Fruit fly (Drosophila melanogaster) whole organism, prepupa: ENCODE data around the gene CG2975.

Experiments
- Blimp-1 ChIP-seq: fragments of 200-800 bp; sonication (Bioruptor generic); optimal IDR thresholded peaks from 3 replicates; lab custom pipeline; 2017; ENCODE audit warnings: missing biosample characterization, missing genetic modification characterization, mild to moderate bottlenecking, moderate library complexity, missing genetic modification reagents
- CG10631 ChIP-seq: fragments of 200-800 bp; sonication (Bioruptor generic); optimal IDR thresholded peaks from 2 replicates; lab custom pipeline; 2016; ENCODE audit warnings: missing biosample characterization, missing genetic modification characterization
- CG11294 ChIP-seq: fragments of 200-800 bp; sonication (Bioruptor generic); IDR thresholded peaks from 2 replicates; pipeline ENCODE4 v1.3.6; 2022; ENCODE audit warnings: missing biosample characterization, missing genetic modification characterization
- CG11762 ChIP-seq: fragments of 200-800 bp; sonication (Bioruptor generic); optimal IDR thresholded peaks from 3 replicates; lab custom pipeline; 2016; ENCODE audit warnings: missing biosample characterization, missing genetic modification characterization; ENCODE audit not compliant: insufficient read depth
- CG11902 ChIP-seq: fragments of 200-800 bp; sonication (Bioruptor generic); optimal IDR thresholded peaks from 3 replicates; lab custom pipeline; 2016; ENCODE audit warnings: missing biosample characterization, missing genetic modification characterization
- CG15336 ChIP-seq: fragments of 200-800 bp; sonication (Bioruptor generic); IDR thresholded peaks from 2 replicates; pipeline ENCODE4 v1.3.6; 2022; ENCODE audit warnings: missing biosample characterization, missing genetic modification characterization
- CG1621 ChIP-seq: fragments of 200-800 bp; sonication (Bioruptor generic); optimal IDR thresholded peaks from 3 replicates; lab custom pipeline; 2018; ENCODE audit warnings: missing biosample characterization, mild to moderate bottlenecking, missing genetic modification characterization
- CG16779 ChIP-seq: fragments of 200-800 bp; sonication (Bioruptor generic); optimal IDR thresholded peaks from 3 replicates; lab custom pipeline; 2017; ENCODE audit warnings: missing biosample characterization, mild to moderate bottlenecking, missing genetic modification characterization
- CG3032 ChIP-seq: fragments of 200-800 bp; optimal IDR thresholded peaks from 2 replicates; lab custom pipeline; 2019; ENCODE audit warnings: missing biosample characterization, mild to moderate bottlenecking, missing genetic modification characterization, moderate library complexity
- CG31627 ChIP-seq: fragments of 200-800 bp; sonication (Bioruptor generic); optimal IDR thresholded peaks from 3 replicates; lab custom pipeline; 2016; ENCODE audit warnings: missing biosample characterization, missing genetic modification characterization
- CG32006 ChIP-seq: fragments of 200-800 bp; sonication (Bioruptor generic); optimal IDR thresholded peaks from 3 replicates; lab custom pipeline; 2017; ENCODE audit warnings: missing biosample characterization, mild to moderate bottlenecking, missing genetic modification characterization
- CG34406 ChIP-seq: fragments of 200-800 bp; sonication (Bioruptor generic); optimal IDR thresholded peaks from 3 replicates; lab custom pipeline; 2016; ENCODE audit warnings: missing biosample characterization, missing genetic modification characterization
- CG3919 ChIP-seq: fragments of 200-800 bp; sonication (Bioruptor generic); optimal IDR thresholded peaks from 3 replicates; lab custom pipeline; 2016; ENCODE audit warnings: missing biosample characterization, missing genetic modification characterization
- CG4318 ChIP-seq: fragments of 200-800 bp; sonication (Bioruptor generic); optimal IDR thresholded peaks from 3 replicates; lab custom pipeline; 2017; ENCODE audit warnings: missing biosample characterization, mild to moderate bottlenecking, missing genetic modification characterization
- CG6163 ChIP-seq: fragments of 200-800 bp; sonication (Bioruptor generic); IDR thresholded peaks from 3 replicates; pipeline ENCODE4 v1.3.6; 2022; ENCODE audit warnings: missing biosample characterization, missing genetic modification characterization
- CG6276 ChIP-seq: fragments of 200-800 bp; sonication (Bioruptor generic); optimal IDR thresholded peaks from 2 replicates; lab custom pipeline; 2017; ENCODE audit warnings: missing biosample characterization, mild to moderate bottlenecking, missing genetic modification characterization
- CG6792 ChIP-seq: fragments of 200-800 bp; sonication (Bioruptor generic); optimal IDR thresholded peaks from 3 replicates; lab custom pipeline; 2016; ENCODE audit warnings: missing biosample characterization, missing genetic modification characterization
- CG6808 ChIP-seq: fragments of 200-800 bp; sonication (Bioruptor generic); optimal IDR thresholded peaks from 3 replicates; lab custom pipeline; 2017; ENCODE audit warnings: missing biosample characterization, missing genetic modification characterization, mild to moderate bottlenecking, moderate library complexity, missing genetic modification reagents
- CG6854 ChIP-seq: fragments of 200-800 bp; sonication (Bioruptor generic); optimal IDR thresholded peaks from 2 replicates; lab custom pipeline; 2017; ENCODE audit warnings: missing biosample characterization, mild to moderate bottlenecking, missing genetic modification characterization
- CG7368 ChIP-seq: fragments of 200-800 bp; sonication (Bioruptor generic); optimal IDR thresholded peaks from 3 replicates; lab custom pipeline; 2016; ENCODE audit warnings: missing biosample characterization, missing genetic modification characterization
- CG8632 ChIP-seq: fragments of 200-800 bp; sonication (Bioruptor generic); optimal IDR thresholded peaks from 3 replicates; lab custom pipeline; 2016; ENCODE audit warnings: missing biosample characterization, missing genetic modification characterization
- CG9139 ChIP-seq: fragments of 200-800 bp; sonication (Bioruptor generic); optimal IDR thresholded peaks from 3 replicates; lab custom pipeline; 2017; ENCODE audit warnings: missing biosample characterization, mild to moderate bottlenecking, missing genetic modification characterization
- Eip75B ChIP-seq: fragments of 200-800 bp; sonication (Bioruptor generic); optimal IDR thresholded peaks from 3 replicates; lab custom pipeline; 2016; ENCODE audit warnings: missing biosample characterization, missing genetic modification characterization
- Eip78C ChIP-seq: fragments of 200-800 bp; sonication (Bioruptor generic); peaks from one replicate; lab custom pipeline; 2016; ENCODE audit warnings: missing biosample characterization, missing genetic modification characterization
- Eip93F ChIP-seq: fragments of 200-800 bp; sonication (Bioruptor generic); optimal IDR thresholded peaks from 2 replicates; lab custom pipeline; 2016; ENCODE audit warnings: missing biosample characterization, mild to moderate bottlenecking, missing genetic modification characterization
- Ets21C ChIP-seq: fragments of 200-800 bp; sonication (Bioruptor generic); optimal IDR thresholded peaks from 3 replicates; lab custom pipeline; 2016; ENCODE audit warnings: missing biosample characterization, missing genetic modification characterization
- Ets96B ChIP-seq: fragments of 200-800 bp; optimal IDR thresholded peaks from 2 replicates; lab custom pipeline; 2019; ENCODE audit warnings: missing biosample characterization, mild to moderate bottlenecking, missing genetic modification characterization, moderate library complexity
- Gug ChIP-seq: fragments of 200-800 bp; sonication (Bioruptor generic); IDR thresholded peaks from 2 replicates; pipeline ENCODE4 v1.3.6; 2022; ENCODE audit warnings: missing biosample characterization, missing genetic modification characterization
- Hr38 ChIP-seq: sonication (Bioruptor generic); optimal IDR thresholded peaks from 2 replicates; lab custom pipeline; 2016; ENCODE audit warnings: missing biosample characterization, missing genetic modification characterization
- Hr39 ChIP-seq: fragments of 200-800 bp; sonication (Bioruptor generic); optimal IDR thresholded peaks from 2 replicates; lab custom pipeline; 2016; ENCODE audit warnings: missing biosample characterization, missing genetic modification characterization
- Hr4 ChIP-seq: fragments of 200-800 bp; sonication (Bioruptor generic); optimal IDR thresholded peaks from 3 replicates; lab custom pipeline; 2016; ENCODE audit warnings: missing biosample characterization, missing genetic modification characterization
- Lpt ChIP-seq: fragments of 200-800 bp; sonication (Bioruptor generic); optimal IDR thresholded peaks from 3 replicates; lab custom pipeline; 2016; ENCODE audit warnings: missing biosample characterization, missing genetic modification characterization
- Met ChIP-seq: fragments of 200-800 bp; sonication (Bioruptor generic); optimal IDR thresholded peaks from 3 replicates; lab custom pipeline; 2016; ENCODE audit warnings: missing biosample characterization, missing genetic modification characterization
- OdsH ChIP-seq: fragments of 200-800 bp; sonication (Bioruptor generic); optimal IDR thresholded peaks from 3 replicates; lab custom pipeline; 2016; ENCODE audit warnings: missing biosample characterization, missing genetic modification characterization
- Sox102F ChIP-seq: fragments of 200-800 bp; sonication (Bioruptor generic); optimal IDR thresholded peaks from 2 replicates; lab custom pipeline; 2016; ENCODE audit warnings: missing biosample characterization, mild to moderate bottlenecking, missing genetic modification characterization
- Sox15 ChIP-seq: fragments of 200-800 bp; sonication (Bioruptor generic); optimal IDR thresholded peaks from 3 replicates; lab custom pipeline; 2016; ENCODE audit warnings: missing biosample characterization, missing genetic modification characterization
- acj6 ChIP-seq: fragments of 200-800 bp; sonication (Bioruptor generic); optimal IDR thresholded peaks from 3 replicates; lab custom pipeline; 2016; ENCODE audit warnings: missing biosample characterization, missing genetic modification characterization
- cyc ChIP-seq: fragments of 200-800 bp; sonication (Bioruptor generic); optimal IDR thresholded peaks from 3 replicates; lab custom pipeline; 2016; ENCODE audit warnings: missing biosample characterization, missing genetic modification characterization
- dac ChIP-seq: fragments of 200-800 bp; sonication (Bioruptor generic); optimal IDR thresholded peaks from 2 replicates; lab custom pipeline; 2017; ENCODE audit warnings: missing biosample characterization, mild to moderate bottlenecking, missing genetic modification characterization
- dsx ChIP-seq: fragments of 200-800 bp; optimal IDR thresholded peaks from 3 replicates; lab custom pipeline; 2019; ENCODE audit warnings: missing biosample characterization, mild to moderate bottlenecking, missing genetic modification characterization, moderate library complexity; ENCODE audit not compliant: poor library complexity, severe bottlenecking
- eg ChIP-seq: fragments of 200-800 bp; sonication (Bioruptor generic); IDR thresholded peaks from 3 replicates; pipeline ENCODE4 v1.3.6; 2022; ENCODE audit warnings: missing biosample characterization, missing genetic modification characterization
- esn ChIP-seq: fragments of 200-800 bp; sonication (Bioruptor generic); optimal IDR thresholded peaks from 2 replicates; lab custom pipeline; 2016; ENCODE audit warnings: missing biosample characterization, mild to moderate bottlenecking, missing genetic modification characterization, moderate library complexity
- fd59A ChIP-seq: fragments of 200-800 bp; sonication (Bioruptor generic); optimal IDR thresholded peaks from 2 replicates; lab custom pipeline; 2017; ENCODE audit warnings: missing biosample characterization, mild to moderate bottlenecking, missing genetic modification characterization, missing genetic modification reagents
- fd85E ChIP-seq: fragments of 200-800 bp; sonication (Bioruptor generic); optimal IDR thresholded peaks from 3 replicates; lab custom pipeline; 2016; ENCODE audit warnings: missing biosample characterization, missing genetic modification characterization
- fkh ChIP-seq: fragments of 200-800 bp; sonication (Bioruptor generic); optimal IDR thresholded peaks from 3 replicates; lab custom pipeline; 2017; ENCODE audit warnings: missing biosample characterization, mild to moderate bottlenecking, missing genetic modification characterization, moderate library complexity
- lz ChIP-seq: fragments of 200-800 bp; sonication (Bioruptor generic); optimal IDR thresholded peaks from 3 replicates; lab custom pipeline; 2016; ENCODE audit warnings: missing biosample characterization, missing genetic modification characterization
- net ChIP-seq: fragments of 200-800 bp; sonication (Bioruptor generic); optimal IDR thresholded peaks from 3 replicates; lab custom pipeline; 2016; ENCODE audit warnings: missing biosample characterization, missing genetic modification characterization
- pdm3 ChIP-seq: fragments of 200-800 bp; sonication (Bioruptor generic); optimal IDR thresholded peaks from 3 replicates; lab custom pipeline; 2016; ENCODE audit warnings: missing biosample characterization, missing genetic modification characterization
- spab ChIP-seq: fragments of 200-800 bp; sonication (Bioruptor generic); optimal IDR thresholded peaks from 2 replicates; lab custom pipeline; 2017; ENCODE audit warnings: missing biosample characterization, mild to moderate bottlenecking, missing genetic modification characterization, missing genetic modification reagents
- ss ChIP-seq, 2 experiments: fragments of 200-800 bp; sonication (Bioruptor generic); optimal IDR thresholded peaks; 2 replicates in 1 of 2; 3 replicates in 1 of 2; lab custom pipeline; 2017 to 2018; ENCODE audit warnings: mild to moderate bottlenecking in 2 of 2, missing biosample characterization in 2 of 2, missing genetic modification characterization in 2 of 2, moderate library complexity in 1 of 2
- topi ChIP-seq: fragments of 200-800 bp; sonication (Bioruptor generic); optimal IDR thresholded peaks from 3 replicates; lab custom pipeline; 2016; ENCODE audit warnings: missing biosample characterization, missing genetic modification characterization

Gene CG2975

DNA sequence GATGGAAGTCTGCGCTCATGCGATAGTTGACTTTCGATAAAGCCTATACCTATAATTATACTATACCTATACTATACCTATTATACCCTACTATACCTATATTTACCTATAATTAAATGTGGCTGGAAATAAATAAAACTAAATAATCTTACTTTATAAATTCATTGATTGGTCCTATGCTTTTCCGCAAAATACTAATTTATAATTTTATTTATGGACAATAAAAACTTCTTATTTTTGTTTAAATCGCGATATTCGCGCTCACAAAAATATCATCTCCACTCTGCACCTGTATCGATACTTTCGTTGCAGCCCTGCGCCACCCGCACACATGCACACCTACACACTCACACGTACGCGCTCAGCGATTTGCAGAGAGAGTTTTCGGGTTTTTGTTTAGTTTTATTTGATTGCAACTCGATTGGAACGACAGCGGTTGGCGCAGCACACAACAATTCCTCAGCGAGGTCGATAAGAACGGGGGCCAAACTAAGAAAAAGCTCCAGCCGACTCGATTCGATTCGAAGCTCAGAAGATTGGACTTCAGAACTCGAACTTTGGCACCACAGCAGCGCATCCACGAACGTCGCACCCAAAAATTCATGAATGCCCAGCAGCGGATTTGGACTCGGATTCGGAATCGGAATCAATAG is 34.7 kb downstream of the CG2975 start, which contains the start of gene CG8814:
Gene CG8814, plus strand, starts transcription at position 349 of the 653 bp plus-strand sequence.
- TF ChIP-seq CG6163 (GFP tag; lab: Robert Waterston, UW) (peak; percentile 81), pdm3 (GFP tag; lab: Kevin White, UChicago) (peak; percentile 50), CG4318 (GFP tag; lab: Kevin White, UChicago) (peak; percentile 39), CG15336 (peak; percentile 74), CG6854 (peak; percentile 96), CG3032 (tag; lab: Kevin White, UChicago) (peak; percentile 59), spab (GFP tag; lab: Kevin White, UChicago) (peak; percentile 54), fd59A (GFP tag; lab: Kevin White, UChicago) (peak; percentile 23), esn (GFP tag; lab: Kevin White, UChicago) (peak; percentile 71), net (GFP tag; lab: Kevin White, UChicago) (peak; percentile 61), CG10631 (GFP tag; lab: Kevin White, UChicago) (peak; percentile 80), Eip78C (GFP tag; lab: Kevin White, UChicago) (peak; percentile 79), Lpt (GFP tag; lab: Kevin White, UChicago) (peak; percentile 53), dac (GFP tag; lab: Kevin White, UChicago) (no peak), Blimp-1 (peak; percentile 46), CG11762 (GFP tag; lab: Kevin White, UChicago) (no peak), Hr39 (GFP tag; lab: Kevin White, UChicago) (peak; percentile 53), Met (GFP tag; lab: Kevin White, UChicago) (peak; percentile 50), CG11902 (GFP tag; lab: Kevin White, UChicago) (peak; percentile 50), ss (GFP tag; optimal IDR thresholded peaks at IDR 0.05; lab: Kevin White, UChicago) (peak; percentile 88), Hr4 (GFP tag; lab: Kevin White, UChicago) (peak; percentile 71), CG8632 (peak; percentile 11), Hr38 (GFP tag; lab: Kevin White, UChicago) (no peak), Sox15 (GFP tag; lab: Kevin White, UChicago) (peak; percentile 60), CG6808 (GFP tag; lab: Kevin White, UChicago) (peak; percentile 84), dsx (GFP tag; lab: Kevin White, UChicago) (peak; percentile 54), Ets21C (GFP tag; lab: Kevin White, UChicago) (peak; percentile 56), CG34406 (GFP tag; lab: Kevin White, UChicago) (peak; percentile 40), CG9139 (GFP tag; lab: Kevin White, UChicago) (peak; percentile 87), CG6276 (GFP tag; lab: Kevin White, UChicago) (peak; percentile 92), fd85E (GFP tag; lab: Kevin White, UChicago) (no peak), eg (GFP tag; lab: Robert Waterston, UW) (peak; percentile 81), Sox102F (GFP tag; lab: Kevin White, UChicago) (peak; percentile 27), OdsH (peak; percentile 63), acj6 (peak; percentile 53), CG6792 (GFP tag; lab: Kevin White, UChicago) (peak; percentile 60), fkh (GFP tag; lab: Kevin White, UChicago) (peak; percentile 67), lz (GFP tag; lab: Kevin White, UChicago) (peak; percentile 65), CG3919 (peak; percentile 52), CG11294 (GFP tag; lab: Robert Waterston, UW) (no peak; the same call in 1 of the 2 replicates), Gug (no peak; the same call in 1 of the 2 replicates), Eip75B (peak; percentile 18), Ets96B (peak; percentile 48), CG32006 (GFP tag; lab: Kevin White, UChicago) (peak; percentile 69), CG16779 (peak; percentile 92), topi (peak; percentile 56), CG7368 (GFP tag; lab: Kevin White, UChicago) (no peak), CG31627 (GFP tag; lab: Kevin White, UChicago) (peak; percentile 69), cyc (GFP tag; lab: Kevin White, UChicago) (peak; percentile 57), Eip93F (GFP tag; lab: Kevin White, UChicago) (peak; percentile 68), CG1621 (tag; lab: Kevin White, UChicago) (peak; percentile 39)
